Worm (Caenorhabditis elegans): ENCODE measurements around the gene srz-100.

ce11 chrV:16723744-16724143, 8.0 kb upstream of the srz-100 start, which contains the start of gene nhr-112:
- TF ChIP-seq mdl-1 (tag; optimal IDR thresholded peaks at IDR 0.05): no peak
- TF ChIP-seq zag-1 (tag; optimal IDR thresholded peaks at IDR 0.05): no peak
